Worm (Caenorhabditis elegans) whole organism, midembryonic: ENCODE measurements around the gene snb-6.

Experiments used
- T22C8.4 ChIP-seq: fragments of 200-800 bp; sonication (Bioruptor generic); IDR thresholded peaks from 2 replicates; pipeline ENCODE4 v1.3.6; 2022; ENCODE audit warnings: missing genetic modification characterization, missing compliant biosample characterization
- cog-1 ChIP-seq: sonication (generic microtip); optimal IDR thresholded peaks from 2 replicates; lab custom pipeline; 2016; ENCODE audit warnings: missing genetic modification characterization, missing compliant biosample characterization
- flt-1 ChIP-seq: fragments of 200-800 bp; sonication (Bioruptor generic); IDR thresholded peaks from 2 replicates; pipeline ENCODE4 v1.3.6; 2022; ENCODE audit warnings: missing genetic modification characterization, missing compliant biosample characterization
- klf-2 ChIP-seq: fragments of 200-800 bp; sonication (Bioruptor generic); conservative IDR thresholded peaks from 2 replicates; pipeline ENCODE4 v1.3.6; 2022; ENCODE audit warnings: missing genetic modification reagents, missing genetic modification characterization, missing compliant biosample characterization
- med-1 ChIP-seq: sonication (generic microtip); optimal IDR thresholded peaks from 2 replicates; lab custom pipeline; 2017; ENCODE audit warnings: missing genetic modification characterization, mild to moderate bottlenecking, missing compliant biosample characterization, antibody characterized with exemption, missing genetic modification reagents; ENCODE audit not compliant: insufficient read depth
- ref-1 ChIP-seq: fragments of 200-800 bp; sonication (Bioruptor generic); conservative IDR thresholded peaks from 2 replicates; pipeline ENCODE4 v1.3.6; 2022; ENCODE audit warnings: missing genetic modification reagents, missing genetic modification characterization, missing compliant biosample characterization
- tab-1 ChIP-seq: fragments of 200-800 bp; sonication (Bioruptor generic); IDR thresholded peaks from 2 replicates; pipeline ENCODE4 v1.3.6; 2022; ENCODE audit warnings: missing genetic modification characterization, missing compliant biosample characterization
- ztf-23 ChIP-seq: fragments of 200-800 bp; sonication (Bioruptor generic); IDR thresholded peaks from 2 replicates; pipeline ENCODE4 v1.3.6; 2022; ENCODE audit warnings: missing genetic modification reagents, missing genetic modification characterization, missing compliant biosample characterization
- ztf-29 ChIP-seq: fragments of 200-800 bp; sonication (Bioruptor generic); IDR thresholded peaks from 2 replicates; pipeline ENCODE4 v1.3.6; 2022; ENCODE audit warnings: missing genetic modification reagents, missing genetic modification characterization, missing compliant biosample characterization

Gene snb-6

DNA sequence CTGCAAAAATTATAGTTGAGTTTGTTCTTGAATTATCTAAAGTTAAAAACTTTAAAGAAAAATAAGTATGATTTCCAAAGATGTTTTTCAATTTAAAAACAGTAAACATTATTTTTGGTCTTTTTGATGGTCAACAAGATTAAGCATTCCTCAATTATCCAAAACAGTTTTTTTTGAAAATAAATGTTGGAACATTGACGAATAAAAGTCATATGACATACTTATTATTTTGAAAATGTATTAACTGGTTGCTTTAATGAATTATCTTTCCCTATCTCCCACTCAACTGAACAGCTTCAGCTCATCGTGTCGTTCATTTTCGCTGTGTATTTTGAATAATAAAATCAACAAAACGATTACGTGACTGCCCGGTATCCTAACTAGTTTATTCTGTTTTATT, 2.4 kb downstream of the snb-6 start:
- no peak for TF ChIP-seq klf-2 (GFP tag; lab: Robert Waterston, UW)
- TF ChIP-seq cog-1 (tag; lab: Kevin White, UChicago), result no peak
- no peak for TF ChIP-seq ztf-29
- TF ChIP-seq ztf-23 (GFP tag; lab: Robert Waterston, UW), result no peak
- TF ChIP-seq flt-1 (GFP tag; lab: Robert Waterston, UW), result no peak
- no peak for TF ChIP-seq ref-1 (GFP tag; lab: Robert Waterston, UW)
- TF ChIP-seq med-1 (GFP tag; lab: Kevin White, UChicago), result no peak
- TF ChIP-seq tab-1 (GFP tag; lab: Robert Waterston, UW), result no peak

DNA sequence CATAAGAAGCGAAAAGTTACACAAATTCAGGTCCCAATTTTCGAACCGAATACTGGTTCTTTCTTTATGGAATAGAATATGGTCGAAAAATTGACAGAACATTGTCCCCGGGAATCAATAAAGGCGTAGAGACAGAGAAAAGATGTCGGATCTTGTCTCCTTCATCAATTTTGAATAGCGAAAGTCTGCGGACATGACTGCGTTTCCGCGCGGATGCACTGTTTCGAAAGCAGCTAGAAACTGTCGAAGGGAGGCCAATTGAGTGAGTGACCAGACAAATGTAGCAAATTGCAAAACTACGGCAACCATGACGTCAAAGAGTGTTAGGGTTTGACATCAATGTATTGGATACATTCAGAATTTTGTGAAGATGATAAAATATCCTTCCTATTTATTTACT, 3.0 kb downstream of the snb-6 start:
- TF ChIP-seq med-1 (GFP tag; lab: Kevin White, UChicago), result no peak
- no peak for TF ChIP-seq tab-1 (GFP tag; lab: Robert Waterston, UW)
- TF ChIP-seq ztf-23 (GFP tag; lab: Robert Waterston, UW), result no peak
- TF ChIP-seq cog-1 (tag; lab: Kevin White, UChicago), result no peak
- TF ChIP-seq flt-1 (GFP tag; lab: Robert Waterston, UW), result no peak

DNA sequence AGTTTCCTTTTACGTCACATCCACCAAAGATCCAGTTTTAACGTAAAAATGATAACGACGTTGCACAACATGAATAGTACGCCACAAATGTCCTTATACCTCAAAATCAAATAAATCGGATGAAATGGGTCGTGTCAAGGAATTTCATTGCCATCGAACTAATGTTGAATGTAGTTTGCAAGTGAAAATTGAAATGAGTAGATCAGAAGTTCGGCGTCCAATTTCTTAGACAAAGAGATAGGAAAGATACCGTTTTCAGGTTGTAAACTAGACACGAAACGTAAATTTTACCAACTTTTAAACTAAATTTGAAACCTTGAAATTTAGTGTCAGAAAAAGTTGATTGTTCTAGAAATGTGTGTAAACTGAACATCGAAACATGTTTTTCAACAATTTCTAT, 4.6 kb downstream of the snb-6 start:
- no peak for TF ChIP-seq med-1 (GFP tag; lab: Kevin White, UChicago)
- TF ChIP-seq tab-1 (GFP tag; lab: Robert Waterston, UW), result no peak
- no peak for TF ChIP-seq ztf-29
- TF ChIP-seq ref-1 (GFP tag; lab: Robert Waterston, UW), result no peak
- TF ChIP-seq cog-1 (tag; lab: Kevin White, UChicago), result no peak
- no peak for TF ChIP-seq klf-2 (GFP tag; lab: Robert Waterston, UW)
- no peak for TF ChIP-seq T22C8.4 (GFP tag; lab: Robert Waterston, UW)
- TF ChIP-seq flt-1 (GFP tag; lab: Robert Waterston, UW), result no peak
- TF ChIP-seq ztf-23 (GFP tag; lab: Robert Waterston, UW), result no peak

DNA sequence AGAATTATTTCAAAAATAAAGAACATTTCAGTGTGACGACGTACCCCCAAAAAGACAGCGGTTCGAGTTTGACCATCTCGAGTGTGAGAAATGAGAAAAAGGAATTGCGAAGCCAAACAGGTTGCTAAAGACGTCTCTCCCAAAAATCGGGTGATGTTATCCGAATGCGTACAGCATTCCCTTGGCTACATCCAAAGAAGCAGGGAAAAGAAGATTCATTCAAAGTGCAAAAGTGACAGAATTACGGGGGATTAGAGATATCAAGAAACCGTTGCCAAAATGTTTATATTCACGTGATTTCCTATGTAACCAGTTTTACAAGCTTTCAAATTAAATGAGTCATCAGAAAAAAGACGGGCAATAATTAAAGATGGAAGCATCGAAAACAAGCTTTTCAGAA, 5.5 kb downstream of the snb-6 start:
- TF ChIP-seq ztf-29 (no peak), ztf-23 (GFP tag; lab: Robert Waterston, UW) (no peak), cog-1 (tag; lab: Kevin White, UChicago) (no peak), tab-1 (GFP tag; lab: Robert Waterston, UW) (no peak), ref-1 (GFP tag; lab: Robert Waterston, UW) (no peak), med-1 (GFP tag; lab: Kevin White, UChicago) (no peak), T22C8.4 (GFP tag; lab: Robert Waterston, UW) (no peak), klf-2 (GFP tag; lab: Robert Waterston, UW) (no peak), flt-1 (GFP tag; lab: Robert Waterston, UW) (no peak)

DNA sequence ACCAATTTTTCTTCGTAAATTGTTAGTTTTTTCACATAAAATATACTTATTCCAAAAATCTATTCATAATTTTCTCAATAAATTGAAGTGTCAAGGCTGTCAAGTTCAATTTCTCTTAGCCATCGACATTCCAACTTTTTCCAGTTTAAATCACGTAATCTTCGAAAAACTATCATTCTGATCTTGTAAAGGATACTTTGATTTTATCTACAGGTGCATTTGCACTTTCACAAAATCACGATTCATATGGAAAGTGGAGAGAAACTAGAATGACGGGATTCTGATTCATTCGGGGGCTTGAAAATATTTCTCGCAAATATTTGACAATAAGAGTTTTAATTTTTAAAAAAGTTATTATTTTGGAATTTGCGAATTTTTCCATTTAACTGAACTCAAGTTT, 6.3 kb downstream of the snb-6 start:
- TF ChIP-seq ztf-23 (GFP tag; lab: Robert Waterston, UW), result no peak
- TF ChIP-seq T22C8.4 (GFP tag; lab: Robert Waterston, UW), result no peak
- TF ChIP-seq ref-1 (GFP tag; lab: Robert Waterston, UW), result no peak
- TF ChIP-seq flt-1 (GFP tag; lab: Robert Waterston, UW), result no peak
- no peak for TF ChIP-seq cog-1 (tag; lab: Kevin White, UChicago)
- no peak for TF ChIP-seq ztf-29
- TF ChIP-seq tab-1 (GFP tag; lab: Robert Waterston, UW), result no peak
- TF ChIP-seq med-1 (GFP tag; lab: Kevin White, UChicago), result no peak

DNA sequence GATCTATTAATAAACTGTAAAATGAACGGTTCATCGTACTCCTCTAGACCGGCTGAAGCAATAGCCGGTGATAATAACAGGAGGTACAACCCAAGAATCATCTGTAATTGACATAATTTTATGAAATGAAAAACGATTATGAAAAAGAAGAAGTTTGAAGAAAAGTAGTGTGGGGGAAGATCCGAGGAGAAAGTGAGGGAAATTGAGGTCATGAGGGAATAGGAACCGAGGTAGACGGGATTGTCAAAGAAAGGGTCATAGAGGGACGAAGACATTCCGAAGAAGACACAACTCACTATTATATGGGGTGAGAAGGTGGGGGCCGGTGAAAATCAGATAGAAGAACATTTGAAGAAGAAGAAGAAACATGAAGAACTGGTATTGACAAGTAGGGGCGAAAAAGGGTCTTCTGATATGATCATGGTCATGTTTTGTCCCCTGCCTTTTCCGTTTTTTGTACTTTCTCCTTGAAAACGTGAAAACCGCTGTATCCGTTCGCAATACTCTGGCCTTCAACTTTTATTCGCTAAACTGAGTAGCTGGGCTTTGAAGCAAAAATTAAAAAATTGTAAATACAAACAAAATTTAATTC, 7.4 kb downstream of the snb-6 start, which contains the start of gene oac-46:
TSS of gene oac-46 (minus strand) at position 101 of the 592 bp plus-strand sequence.
- TF ChIP-seq ztf-29 (no peak), klf-2 (GFP tag; lab: Robert Waterston, UW) (no peak), flt-1 (GFP tag; lab: Robert Waterston, UW) (no peak), ztf-23 (GFP tag; lab: Robert Waterston, UW) (no peak), cog-1 (tag; lab: Kevin White, UChicago) (no peak), tab-1 (GFP tag; lab: Robert Waterston, UW) (no peak)

DNA sequence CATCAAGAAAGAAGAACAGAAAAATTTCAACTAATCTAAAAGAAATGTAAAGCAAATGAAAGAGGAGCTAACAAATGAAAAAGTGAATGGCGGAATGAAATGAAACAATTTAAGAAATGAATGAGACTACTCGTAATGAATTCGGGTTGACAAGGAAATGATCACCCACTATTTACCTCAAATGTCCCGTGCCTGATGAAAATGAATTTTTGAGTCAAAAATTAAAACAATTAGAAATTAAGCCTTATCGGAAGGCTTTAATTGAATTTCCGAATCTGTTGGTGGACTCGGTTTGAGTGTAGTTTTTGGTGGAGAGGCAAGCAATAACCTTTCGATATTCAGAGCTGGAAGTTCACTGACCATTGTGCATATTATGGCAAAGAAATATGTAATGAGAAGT, 10.5 kb downstream of the snb-6 start:
- TF ChIP-seq ztf-29 (no peak), klf-2 (GFP tag; lab: Robert Waterston, UW) (no peak), tab-1 (GFP tag; lab: Robert Waterston, UW) (no peak), T22C8.4 (GFP tag; lab: Robert Waterston, UW) (no peak), flt-1 (GFP tag; lab: Robert Waterston, UW) (no peak), med-1 (GFP tag; lab: Kevin White, UChicago) (no peak), cog-1 (tag; lab: Kevin White, UChicago) (no peak), ref-1 (GFP tag; lab: Robert Waterston, UW) (no peak), ztf-23 (GFP tag; lab: Robert Waterston, UW) (no peak)

DNA sequence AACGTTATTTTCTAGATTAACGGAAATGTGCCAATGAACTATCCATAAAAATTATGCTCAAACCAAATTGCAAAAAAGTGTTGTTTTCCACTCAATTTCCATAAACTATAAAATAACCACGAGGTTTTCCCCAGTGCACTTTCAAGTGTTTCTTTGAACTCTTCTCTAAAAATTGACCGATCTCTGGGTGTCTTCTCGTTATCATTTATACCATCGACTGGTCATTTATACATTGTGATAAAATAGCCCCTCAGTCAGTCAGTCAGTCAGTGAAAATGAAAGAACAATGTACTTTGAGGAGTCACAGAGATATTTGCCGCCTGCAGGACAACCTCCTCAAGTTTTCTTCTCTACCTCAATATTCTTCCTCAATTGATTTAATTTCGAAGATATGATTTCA, 13.6 kb downstream of the snb-6 start:
- TF ChIP-seq med-1 (GFP tag; lab: Kevin White, UChicago) (no peak), flt-1 (GFP tag; lab: Robert Waterston, UW) (no peak), ztf-29 (no peak), klf-2 (GFP tag; lab: Robert Waterston, UW) (no peak), ztf-23 (GFP tag; lab: Robert Waterston, UW) (no peak), tab-1 (GFP tag; lab: Robert Waterston, UW) (no peak), cog-1 (tag; lab: Kevin White, UChicago) (no peak), ref-1 (GFP tag; lab: Robert Waterston, UW) (no peak), T22C8.4 (GFP tag; lab: Robert Waterston, UW) (no peak)

DNA sequence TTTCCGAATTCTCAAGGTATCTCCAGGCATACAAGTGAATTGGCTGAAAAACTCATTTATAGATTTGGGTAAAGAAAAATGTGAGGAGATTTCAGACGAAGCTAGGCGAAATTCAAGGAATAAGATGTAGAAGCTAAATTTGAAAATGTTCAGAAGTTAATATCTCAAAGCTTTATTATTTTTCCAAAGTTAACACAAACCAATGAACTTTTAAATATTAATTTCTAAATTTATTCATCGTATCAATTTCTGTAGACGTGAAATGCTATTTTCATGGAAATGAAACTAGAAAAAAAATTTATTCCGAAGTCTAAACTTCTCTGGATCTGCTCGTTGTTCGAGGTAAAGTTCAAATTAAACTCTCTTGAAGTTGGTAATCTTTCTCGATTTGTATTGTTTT, 14.2 kb downstream of the snb-6 start, which contains the start of gene agxt-1:
TSS of gene agxt-1 (plus strand) at position 301 of the 400 bp plus-strand sequence.
- TF ChIP-seq ztf-29 (no peak), ref-1 (GFP tag; lab: Robert Waterston, UW) (no peak), cog-1 (tag; lab: Kevin White, UChicago) (no peak), ztf-23 (GFP tag; lab: Robert Waterston, UW) (no peak), T22C8.4 (GFP tag; lab: Robert Waterston, UW) (no peak), klf-2 (GFP tag; lab: Robert Waterston, UW) (no peak)
